Worm (Caenorhabditis elegans) whole organism, L3 larva: Measurements from ENCODE around the gene sru-29.
A peak's percentile ranks its signal among the peaks of the same experiment; 100 is the strongest.

Experiments
- R02D3.7 ChIP-seq: fragments of 150-350 bp; optimal IDR thresholded peaks from 2 replicates; lab custom pipeline; 2014; ENCODE audit warnings: missing biosample characterization, missing genetic modification characterization
- ZK546.5 ChIP-seq: sonication (generic microtip); optimal IDR thresholded peaks from 2 replicates; lab custom pipeline; 2017; ENCODE audit warnings: missing biosample characterization, missing genetic modification characterization
- aly-2 ChIP-seq: fragments of 150-350 bp; optimal IDR thresholded peaks from 2 replicates; lab custom pipeline; 2014; ENCODE audit warnings: missing biosample characterization, missing genetic modification characterization
- ceh-16 ChIP-seq: sonication (generic microtip); optimal IDR thresholded peaks from 2 replicates; lab custom pipeline; 2017; ENCODE audit warnings: missing biosample characterization, missing genetic modification characterization
- ceh-28 ChIP-seq: fragments of 150-350 bp; optimal IDR thresholded peaks from 2 replicates; lab custom pipeline; 2014; ENCODE audit warnings: missing biosample characterization, missing genetic modification reagents, missing genetic modification characterization
- ceh-82 ChIP-seq: fragments of 150-350 bp; optimal IDR thresholded peaks from 2 replicates; lab custom pipeline; 2014; ENCODE audit warnings: missing biosample characterization, missing genetic modification characterization
- ceh-9 ChIP-seq: sonication (generic microtip); optimal IDR thresholded peaks from 2 replicates; lab custom pipeline; 2018; ENCODE audit warnings: missing biosample characterization, missing genetic modification characterization
- daf-12 ChIP-seq: fragments of 150-350 bp; optimal IDR thresholded peaks from 2 replicates; lab custom pipeline; 2014; ENCODE audit warnings: missing biosample characterization, missing genetic modification reagents, missing genetic modification characterization
- egl-5 ChIP-seq: fragments of 150-350 bp; optimal IDR thresholded peaks from 2 replicates; lab custom pipeline; 2017; ENCODE audit warnings: missing biosample characterization, missing genetic modification reagents, missing genetic modification characterization, inconsistent platforms
- elt-1 ChIP-seq: fragments of 150-350 bp; optimal IDR thresholded peaks from 2 replicates; lab custom pipeline; 2014; ENCODE audit warnings: missing biosample characterization, missing genetic modification characterization
- elt-2 ChIP-seq: sonication (generic microtip); optimal IDR thresholded peaks from 2 replicates; lab custom pipeline; 2016; ENCODE audit warnings: missing genetic modification reagents, mild to moderate bottlenecking, missing genetic modification characterization, missing compliant biosample characterization
- elt-3 ChIP-seq, 3 experiments: fragments of 150-350 bp in 1 of 3; sonication (generic microtip) in 2 of 3; optimal IDR thresholded peaks; 2 replicates in 2 of 3; 4 replicates in 1 of 3; lab custom pipeline; 2014 to 2017; ENCODE audit warnings: missing biosample characterization in 3 of 3, missing genetic modification characterization in 3 of 3
- eor-1 ChIP-seq, 2 experiments: fragments of 150-350 bp; optimal IDR thresholded peaks; 2 replicates each; lab custom pipeline; 2014 to 2018; ENCODE audit warnings: missing biosample characterization in 2 of 2, missing genetic modification characterization in 2 of 2
- fkh-10 ChIP-seq: sonication (generic microtip); optimal IDR thresholded peaks from 2 replicates; lab custom pipeline; 2017; ENCODE audit warnings: missing biosample characterization, missing genetic modification reagents, missing genetic modification characterization
- fkh-2 ChIP-seq: fragments of 150-350 bp; optimal IDR thresholded peaks from 2 replicates; lab custom pipeline; 2014; ENCODE audit warnings: missing biosample characterization, missing genetic modification reagents, missing genetic modification characterization
- hmg-11 ChIP-seq: sonication (generic microtip); optimal IDR thresholded peaks from 2 replicates; lab custom pipeline; 2016; ENCODE audit warnings: missing genetic modification characterization, missing compliant biosample characterization
- lin-15B ChIP-seq: fragments of 150-350 bp; optimal IDR thresholded peaks from 2 replicates; lab custom pipeline; 2014; ENCODE audit warnings: missing biosample characterization, missing genetic modification characterization
- lin-39 ChIP-seq: fragments of 150-350 bp; optimal IDR thresholded peaks from 2 replicates; lab custom pipeline; 2018; ENCODE audit warnings: missing biosample characterization, missing genetic modification reagents, missing genetic modification characterization
- lsy-12 ChIP-seq: sonication (generic microtip); optimal IDR thresholded peaks from 2 replicates; lab custom pipeline; 2016; ENCODE audit warnings: mild to moderate bottlenecking, missing genetic modification characterization, missing compliant biosample characterization
- mml-1 ChIP-seq: fragments of 150-350 bp; sonication (generic microtip); optimal IDR thresholded peaks from 3 replicates; lab custom pipeline; 2014; ENCODE audit warnings: missing biosample characterization, missing genetic modification characterization
- nfya-1 ChIP-seq: sonication (generic microtip); optimal IDR thresholded peaks from 2 replicates; lab custom pipeline; 2017; ENCODE audit warnings: missing genetic modification characterization, mild to moderate bottlenecking, missing compliant biosample characterization, antibody characterized with exemption, moderate library complexity; ENCODE audit not compliant: insufficient read depth
- nhr-23 ChIP-seq: fragments of 150-350 bp; optimal IDR thresholded peaks from 2 replicates; lab custom pipeline; 2014; ENCODE audit warnings: missing biosample characterization, missing genetic modification reagents, missing genetic modification characterization
- nhr-237 ChIP-seq: fragments of 150-350 bp; optimal IDR thresholded peaks from 2 replicates; lab custom pipeline; 2014; ENCODE audit warnings: missing biosample characterization, missing genetic modification characterization
- nhr-25 ChIP-seq: sonication (generic microtip); optimal IDR thresholded peaks from 2 replicates; lab custom pipeline; 2017; ENCODE audit warnings: missing biosample characterization, missing genetic modification characterization
- nhr-43 ChIP-seq: sonication (generic microtip); optimal IDR thresholded peaks from 2 replicates; lab custom pipeline; 2016; ENCODE audit warnings: mild to moderate bottlenecking, missing genetic modification characterization, missing compliant biosample characterization; ENCODE audit not compliant: poor library complexity, severe bottlenecking
- nhr-67 ChIP-seq: fragments of 150-350 bp; optimal IDR thresholded peaks from 2 replicates; lab custom pipeline; 2014; ENCODE audit warnings: missing biosample characterization, missing genetic modification characterization
- nhr-76 ChIP-seq: fragments of 150-350 bp; sonication (generic microtip); optimal IDR thresholded peaks from 5 replicates; lab custom pipeline; 2014; ENCODE audit warnings: missing biosample characterization, missing genetic modification characterization
- nhr-77 ChIP-seq: fragments of 150-350 bp; optimal IDR thresholded peaks from 2 replicates; lab custom pipeline; 2014; ENCODE audit warnings: missing biosample characterization, missing genetic modification characterization
- pha-4 ChIP-seq: fragments of 150-350 bp; optimal IDR thresholded peaks from 2 replicates; lab custom pipeline; 2014; ENCODE audit warnings: missing biosample characterization, missing genetic modification reagents, missing genetic modification characterization
- pqm-1 ChIP-seq: fragments of 150-350 bp; optimal IDR thresholded peaks from 2 replicates; lab custom pipeline; 2017; ENCODE audit warnings: missing biosample characterization, missing genetic modification characterization, inconsistent platforms
- sea-2 ChIP-seq: fragments of 150-350 bp; sonication (generic microtip); optimal IDR thresholded peaks from 4 replicates; lab custom pipeline; 2014; ENCODE audit warnings: missing biosample characterization, missing genetic modification reagents, missing genetic modification characterization
- skn-1 ChIP-seq: fragments of 150-350 bp; optimal IDR thresholded peaks from 2 replicates; lab custom pipeline; 2014; ENCODE audit warnings: missing biosample characterization, missing genetic modification characterization
- snpc-4 ChIP-seq: fragments of 150-350 bp; optimal IDR thresholded peaks from 2 replicates; lab custom pipeline; 2014; ENCODE audit warnings: missing biosample characterization, missing genetic modification characterization
- unc-62 ChIP-seq: fragments of 150-350 bp; sonication (generic microtip); optimal IDR thresholded peaks from 4 replicates; lab custom pipeline; 2014; ENCODE audit warnings: missing biosample characterization, missing genetic modification reagents, missing genetic modification characterization
- zag-1 ChIP-seq: fragments of 150-350 bp; optimal IDR thresholded peaks from 2 replicates; lab custom pipeline; 2014; ENCODE audit warnings: missing biosample characterization, missing genetic modification characterization
- ztf-11 ChIP-seq: fragments of 150-350 bp; optimal IDR thresholded peaks from 2 replicates; lab custom pipeline; 2014; ENCODE audit warnings: missing biosample characterization, missing genetic modification characterization

The sru-29 gene

DNA sequence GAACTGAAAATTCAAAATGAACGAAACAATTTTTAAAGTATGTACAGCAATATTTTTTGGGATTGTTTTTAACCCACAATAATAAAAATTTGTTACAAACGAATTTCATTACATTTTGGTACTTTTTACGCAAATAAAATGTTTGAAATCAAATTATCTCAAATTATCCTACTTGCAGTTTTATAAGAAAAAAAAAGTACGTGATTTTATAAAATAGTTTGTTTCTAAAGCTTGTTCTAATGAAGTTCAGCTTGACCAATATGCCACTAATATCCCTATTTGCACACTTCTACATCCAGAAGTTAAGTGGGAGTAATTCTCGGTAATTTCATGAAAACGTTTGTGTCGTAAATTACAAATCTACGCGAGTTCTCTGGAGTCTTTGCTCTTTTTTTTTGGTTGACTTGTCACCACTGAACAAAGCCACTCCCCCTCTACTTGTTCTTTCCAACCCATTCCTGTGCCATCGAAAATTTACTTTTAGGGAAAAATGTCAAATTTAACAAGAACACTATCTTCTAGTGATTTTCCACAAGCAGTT, 32.2 kb downstream of the sru-29 start, which contains the start of gene sru-8:
TSS of gene sru-8 (plus strand) at position 491 of the 541 bp plus-strand sequence.
- TF ChIP-seq elt-3 (tag; optimal IDR thresholded peaks at IDR 0.05; lab: Kevin White, UChicago) (no peak), daf-12 (tag; lab: Kevin White, UChicago) (no peak), zag-1 (tag; lab: Kevin White, UChicago) (no peak), lin-15B (tag; lab: Kevin White, UChicago) (no peak), fkh-10 (GFP tag; lab: Kevin White, UChicago) (no peak)

DNA sequence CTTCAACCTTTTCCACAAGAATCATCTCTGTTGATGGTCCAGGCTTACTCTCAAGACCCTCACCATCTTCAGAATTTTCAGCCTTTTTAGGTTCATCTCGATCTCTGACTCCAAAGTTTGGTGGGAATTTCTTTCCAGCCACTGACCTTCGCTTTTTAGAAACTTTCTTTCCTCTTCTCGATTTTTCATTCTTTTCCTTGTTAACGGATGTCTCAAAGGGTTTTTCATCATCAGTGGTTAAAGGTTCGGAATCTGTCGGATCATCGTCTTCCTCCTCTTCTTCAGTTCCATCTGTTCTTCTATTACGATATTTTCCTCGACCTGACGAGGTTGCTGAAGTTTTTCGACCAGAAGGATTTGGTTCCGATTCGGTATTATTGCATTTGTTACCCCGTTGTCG, 37.3 kb downstream of the sru-29 start:
- no peak for TF ChIP-seq nfya-1
- TF ChIP-seq lin-39, result no peak
- no peak for TF ChIP-seq nhr-23 (tag; lab: Kevin White, UChicago)
- no peak for TF ChIP-seq nhr-77

DNA sequence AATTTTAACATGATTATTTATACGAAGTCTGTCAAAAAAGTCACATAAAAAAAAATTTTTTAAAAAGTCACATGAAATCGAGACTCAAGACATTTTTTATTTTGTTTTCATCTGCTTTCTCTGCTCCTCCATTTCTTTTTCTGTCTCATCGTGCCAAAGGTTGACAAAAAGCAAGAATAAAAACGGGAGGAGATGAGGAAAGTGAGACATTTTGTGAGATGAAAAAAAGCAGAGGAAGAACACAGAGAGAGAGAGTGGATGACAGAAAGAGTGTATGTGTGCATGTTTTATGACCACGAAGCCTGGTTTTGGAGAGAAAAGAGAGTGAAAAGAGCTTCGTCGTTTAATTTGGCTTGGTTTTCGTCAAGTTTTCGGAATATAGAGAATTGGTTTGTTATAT, 42.5 kb downstream of the sru-29 start:
- TF ChIP-seq elt-1 (tag; lab: Kevin White, UChicago) (no peak), hmg-11 (peak; percentile 10), daf-12 (tag; lab: Kevin White, UChicago) (no peak), ceh-82 (no peak), lin-39 (peak; percentile 44), unc-62 (GFP tag; lab: Kevin White, UChicago) (no peak)

DNA sequence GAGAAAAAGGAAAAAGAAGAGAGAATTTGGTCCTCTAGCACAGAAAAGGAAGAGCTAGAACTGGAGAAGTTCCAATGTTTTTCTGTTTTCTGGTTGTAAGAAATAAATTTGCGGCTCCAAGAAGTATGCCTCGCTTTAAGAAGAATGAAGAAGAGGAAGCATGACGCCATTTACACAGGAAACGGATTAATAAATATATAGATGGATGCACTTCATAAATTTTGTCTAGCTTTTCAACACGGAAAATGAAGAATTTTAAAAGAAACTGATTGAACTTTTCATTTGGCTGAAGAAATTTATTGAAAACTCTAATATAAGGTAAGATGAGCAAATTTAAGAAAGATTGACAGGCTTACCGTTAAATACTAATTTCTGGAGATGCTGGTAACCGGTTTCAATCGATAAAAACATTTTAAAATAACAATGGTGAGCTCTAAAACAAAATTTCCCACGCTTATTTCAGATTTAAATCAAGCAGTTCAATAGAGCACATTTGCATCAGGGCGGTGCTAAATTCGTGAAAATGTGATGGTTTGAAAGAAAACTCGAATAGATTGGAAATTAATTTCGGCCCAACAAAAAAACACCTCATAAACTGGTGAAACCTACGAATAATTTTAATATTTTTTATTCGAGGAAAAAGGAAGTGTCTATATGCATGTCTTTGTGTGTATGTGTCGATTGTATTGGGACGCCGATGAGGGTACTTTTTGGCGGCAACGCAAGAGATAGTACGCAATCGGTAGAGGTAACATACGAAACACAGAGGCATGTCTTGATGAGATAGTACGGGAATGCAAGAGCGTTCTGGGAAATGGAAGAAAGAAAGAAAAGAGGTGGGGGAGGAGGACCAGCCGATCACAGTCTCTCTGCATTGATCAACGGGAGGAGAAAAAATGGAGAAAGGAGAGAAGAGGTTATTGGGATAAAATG, 44.9 kb downstream of the sru-29 start:
- peak; percentile 29 for TF ChIP-seq pha-4 (tag; lab: Kevin White, UChicago)
- TF ChIP-seq snpc-4 (tag; lab: Kevin White, UChicago), result no peak
- TF ChIP-seq elt-1 (tag; lab: Kevin White, UChicago), result no peak
- TF ChIP-seq nfya-1, result peak; percentile 54
- TF ChIP-seq nhr-43 (tag; lab: Kevin White, UChicago), result no peak
- no peak for TF ChIP-seq ceh-82
- no peak for TF ChIP-seq ceh-28
- no peak for TF ChIP-seq elt-2
- no peak for TF ChIP-seq ztf-11 (tag; lab: Kevin White, UChicago)
- TF ChIP-seq nhr-76, result no peak
- no peak for TF ChIP-seq fkh-10 (GFP tag; lab: Kevin White, UChicago)
- TF ChIP-seq egl-5 (tag; lab: Kevin White, UChicago), result no peak
- TF ChIP-seq hmg-11, result peak; percentile 69
- peak; percentile 18 for TF ChIP-seq pqm-1 (tag; lab: Kevin White, UChicago)
- no peak for TF ChIP-seq lsy-12 (tag; lab: Kevin White, UChicago)
- no peak for TF ChIP-seq nhr-237
- no peak for TF ChIP-seq aly-2 (tag; lab: Kevin White, UChicago)
- TF ChIP-seq sea-2 (GFP tag; lab: Kevin White, UChicago), result no peak
- peak; percentile 8 for TF ChIP-seq nhr-23 (tag; lab: Kevin White, UChicago)

DNA sequence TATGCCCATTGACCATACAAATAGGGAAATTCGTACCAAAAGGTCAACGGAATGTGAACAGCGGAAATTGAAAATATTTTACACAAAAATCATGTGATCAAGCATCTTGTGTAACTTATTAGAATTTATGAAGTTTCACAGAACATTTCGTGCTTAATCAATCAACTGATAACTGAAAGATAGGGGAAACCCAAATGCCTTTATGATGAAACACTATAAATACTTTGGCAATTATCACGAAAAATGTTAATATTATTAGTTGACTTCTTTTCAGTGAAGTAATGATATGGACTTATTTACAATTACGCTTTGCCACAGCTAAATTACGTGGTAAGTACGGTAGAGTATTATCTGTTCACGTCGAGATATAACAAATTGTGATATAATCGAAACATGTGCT, 45.7 kb downstream of the sru-29 start:
- no peak for TF ChIP-seq fkh-10 (GFP tag; lab: Kevin White, UChicago)
- no peak for TF ChIP-seq skn-1 (tag; lab: Kevin White, UChicago)
- TF ChIP-seq lin-39, result no peak
- TF ChIP-seq elt-2, result peak; percentile 60
- TF ChIP-seq nhr-25, result no peak
- no peak for TF ChIP-seq aly-2 (tag; lab: Kevin White, UChicago)
- no peak for TF ChIP-seq sea-2 (GFP tag; lab: Kevin White, UChicago)
- TF ChIP-seq fkh-2, result no peak

DNA sequence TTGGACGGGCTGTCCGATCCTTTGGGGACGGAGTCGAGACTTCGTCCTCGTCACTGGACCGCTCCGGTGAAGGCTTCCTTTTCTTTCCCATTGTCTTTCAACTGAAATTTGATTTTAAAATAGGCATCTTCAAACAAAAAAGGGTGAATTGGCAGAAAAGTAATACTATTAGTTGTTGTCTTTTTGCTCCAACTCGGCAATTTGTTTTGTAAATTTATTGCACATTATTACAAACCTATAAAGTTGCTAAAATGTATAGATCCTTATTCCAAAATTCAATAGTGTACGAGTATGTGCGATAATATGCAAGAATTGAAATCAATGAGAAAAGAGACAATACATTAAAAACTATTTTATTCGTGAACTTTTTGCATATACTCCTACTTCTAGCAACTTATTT, 48.6 kb downstream of the sru-29 start, which contains the start of gene lsy-12:
TSS of gene lsy-12 (minus strand) at position 101 of the 400 bp plus-strand sequence.
- TF ChIP-seq R02D3.7 (tag; lab: Kevin White, UChicago), result no peak
- no peak for TF ChIP-seq ceh-28
- no peak for TF ChIP-seq lin-15B (tag; lab: Kevin White, UChicago)
- TF ChIP-seq zag-1 (tag; lab: Kevin White, UChicago), result no peak
- TF ChIP-seq ceh-16 (tag; lab: Kevin White, UChicago), result no peak
- TF ChIP-seq lin-39, result no peak
- TF ChIP-seq eor-1 (tag; optimal IDR thresholded peaks at IDR 0.05; lab: Kevin White, UChicago), result no peak
- no peak for TF ChIP-seq nhr-67 (tag; lab: Kevin White, UChicago)
- TF ChIP-seq ceh-9 (tag; lab: Kevin White, UChicago), result no peak
- TF ChIP-seq ZK546.5 (tag; lab: Kevin White, UChicago), result no peak
- no peak for TF ChIP-seq fkh-10 (GFP tag; lab: Kevin White, UChicago)
- no peak for TF ChIP-seq pqm-1 (tag; lab: Kevin White, UChicago)
- TF ChIP-seq mml-1 (tag; lab: Kevin White, UChicago), result no peak
- TF ChIP-seq, all 47 proteins: peak for 0
